Worm (Caenorhabditis elegans): ENCODE data around the gene ZK1127.12.
A peak's percentile ranks its signal among the peaks of the same experiment; 100 is the strongest.

Gene ZK1127.12

DNA sequence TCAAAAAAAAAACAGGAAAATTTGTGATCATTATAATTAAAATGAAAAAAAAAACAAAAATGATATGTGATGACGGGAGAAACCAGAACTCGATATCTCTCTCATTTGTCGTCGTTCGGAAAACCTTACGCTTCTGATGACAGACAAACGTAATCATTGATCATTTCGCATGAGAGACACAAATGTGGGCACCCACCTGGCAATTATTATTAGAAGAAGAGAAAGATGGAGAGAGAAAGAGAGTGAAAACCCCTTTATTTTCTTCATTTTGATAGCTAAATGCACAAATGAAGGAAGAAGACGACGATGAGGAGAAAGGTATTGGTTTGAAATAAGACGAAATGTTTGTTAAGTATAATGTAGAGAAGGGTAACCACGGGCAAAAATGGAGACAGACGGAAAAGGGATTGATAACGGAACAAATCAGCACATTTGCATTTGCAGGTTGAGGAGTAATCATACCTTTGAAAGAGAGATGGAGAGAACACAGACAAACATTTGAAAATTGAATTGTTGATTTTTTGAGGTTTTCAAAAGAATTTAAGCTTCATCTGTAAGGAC lies 20.7 kb upstream of the ZK1127.12 start (continued):
- no peak for TF ChIP-seq ztf-11 (tag; optimal IDR thresholded peaks at IDR 0.05)
- TF ChIP-seq cey-2 (tag; optimal IDR thresholded peaks at IDR 0.05; ENCODE audit: borderline replicate concordance, insufficient read depth), result no peak
- peak; percentile 93 for TF ChIP-seq aha-1 (tag)
- TF ChIP-seq F49E8.2 (tag; optimal IDR thresholded peaks at IDR 0.05; ENCODE audit: borderline replicate concordance), result no peak
- TF ChIP-seq lir-3 (tag; optimal IDR thresholded peaks at IDR 0.05), result no peak
- no peak for TF ChIP-seq hif-1 (tag; optimal IDR thresholded peaks at IDR 0.05)
- TF ChIP-seq dve-1 (tag; optimal IDR thresholded peaks at IDR 0.05; ENCODE audit: insufficient read depth), result peak; percentile 37
- no peak for TF ChIP-seq D1046.2 (GFP tag; IDR thresholded peaks at IDR 0.05)
- no peak for TF ChIP-seq ZK337.2 (GFP tag; IDR thresholded peaks at IDR 0.05)
- TF ChIP-seq T20F7.1 (GFP tag; optimal IDR thresholded peaks at IDR 0.05), result peak; percentile 52
- no peak for TF ChIP-seq ZK546.5 (tag; optimal IDR thresholded peaks at IDR 0.05)
- TF ChIP-seq nhr-6 (tag; optimal IDR thresholded peaks at IDR 0.05), result no peak
- TF ChIP-seq zfp-3 (GFP tag; conservative IDR thresholded peaks at IDR 0.05), result no peak
- no peak for TF ChIP-seq ceh-28 (tag; optimal IDR thresholded peaks at IDR 0.05)
- no peak for TF ChIP-seq arid-1 (GFP tag; conservative IDR thresholded peaks at IDR 0.05)
- no peak for TF ChIP-seq dpl-1 (GFP tag; optimal IDR thresholded peaks at IDR 0.05)
- no peak for TF ChIP-seq lin-39 (tag; optimal IDR thresholded peaks at IDR 0.05)
- TF ChIP-seq Y105C5A.15 (GFP tag; IDR thresholded peaks at IDR 0.05), result no peak
- TF ChIP-seq zfp-2 (tag; optimal IDR thresholded peaks at IDR 0.05), result no peak
- no peak for TF ChIP-seq aly-2 (tag; optimal IDR thresholded peaks at IDR 0.05)
- TF ChIP-seq hlh-30 (tag; optimal IDR thresholded peaks at IDR 0.05; ENCODE audit: insufficient read depth), result peak; percentile 11
- TF ChIP-seq snpc-1.2 (GFP tag; IDR thresholded peaks at IDR 0.05), result no peak
- TF ChIP-seq mdt-29 (GFP tag; IDR thresholded peaks at IDR 0.05), result no peak
- TF ChIP-seq lin-13 (GFP tag; optimal IDR thresholded peaks at IDR 0.05), result no peak
- TF ChIP-seq nhr-77 (tag; optimal IDR thresholded peaks at IDR 0.05), result peak; percentile 64
- no peak for TF ChIP-seq rbr-2 (tag; optimal IDR thresholded peaks at IDR 0.05)
- TF ChIP-seq lim-7 (GFP tag; IDR thresholded peaks at IDR 0.05), result no peak
- no peak for TF ChIP-seq ceh-62 (tag; optimal IDR thresholded peaks at IDR 0.05)
- TF ChIP-seq Y48G9A.11 (GFP tag; IDR thresholded peaks at IDR 0.05), result no peak
- TF ChIP-seq spr-1 (tag; optimal IDR thresholded peaks at IDR 0.05), result no peak
- no peak for TF ChIP-seq mxl-2 (GFP tag; conservative IDR thresholded peaks at IDR 0.05)
- TF ChIP-seq set-16 (GFP tag; IDR thresholded peaks at IDR 0.05), result no peak
- TF ChIP-seq unc-130 (GFP tag; optimal IDR thresholded peaks at IDR 0.05), result no peak
- no peak for TF ChIP-seq fos-1 (tag; optimal IDR thresholded peaks at IDR 0.05)
- no peak for TF ChIP-seq hmg-1.1 (GFP tag; IDR thresholded peaks at IDR 0.05)
- TF ChIP-seq duxl-1 (tag; optimal IDR thresholded peaks at IDR 0.05; ENCODE audit: poor library complexity), result no peak
- TF ChIP-seq zip-2 (tag; optimal IDR thresholded peaks at IDR 0.05), result no peak
- TF ChIP-seq ceh-32 (tag; optimal IDR thresholded peaks at IDR 0.05; ENCODE audit: poor library complexity), result no peak
- no peak for TF ChIP-seq zag-1 (tag; optimal IDR thresholded peaks at IDR 0.05)
- no peak for TF ChIP-seq ceh-44 (GFP tag; IDR thresholded peaks at IDR 0.05)
- no peak for TF ChIP-seq madf-5 (GFP tag; IDR thresholded peaks at IDR 0.05)
- TF ChIP-seq ztf-7 (tag; optimal IDR thresholded peaks at IDR 0.05), result no peak
- peak; percentile 63 for TF ChIP-seq hlh-11 (tag; optimal IDR thresholded peaks at IDR 0.05)
- no peak for TF ChIP-seq unc-39 (tag; optimal IDR thresholded peaks at IDR 0.05)
- no peak for TF ChIP-seq lin-29 (GFP tag; IDR thresholded peaks at IDR 0.05)
- no peak for TF ChIP-seq jun-1 (tag; optimal IDR thresholded peaks at IDR 0.05)
- no peak for TF ChIP-seq daf-8 (GFP tag; IDR thresholded peaks at IDR 0.05)
- TF ChIP-seq T26A8.4 (GFP tag; IDR thresholded peaks at IDR 0.05), result no peak
- TF ChIP-seq php-3 (GFP tag; IDR thresholded peaks at IDR 0.05), result 0 out of 2 replicates have a peak, but pooled peaks have one; percentile 25
- no peak for TF ChIP-seq F26F4.8 (GFP tag; conservative IDR thresholded peaks at IDR 0.05)

Measured in whole organism, L4 larva.